Fruit fly (Drosophila melanogaster) whole organism, embryonic: ENCODE measurements around the gene Or94b.

Experiments
- Ada2b ChIP-seq: fragments of 200-800 bp; sonication (Bioruptor generic); IDR thresholded peaks from 2 replicates; pipeline ENCODE4 v1.3.6; 2022; ENCODE audit warnings: missing biosample characterization, missing genetic modification characterization
- Atf6 ChIP-seq: fragments of 200-800 bp; sonication (Bioruptor generic); IDR thresholded peaks from 2 replicates; pipeline ENCODE4 v1.3.6; 2022; ENCODE audit warnings: missing biosample characterization, missing genetic modification characterization
- Blimp-1 ChIP-seq: fragments of 200-800 bp; sonication (Bioruptor generic); optimal IDR thresholded peaks from 3 replicates; lab custom pipeline; 2018; ENCODE audit warnings: missing biosample characterization, missing genetic modification characterization, mild to moderate bottlenecking, moderate library complexity, missing genetic modification reagents
- CG10209 ChIP-seq: fragments of 200-800 bp; sonication (Bioruptor generic); optimal IDR thresholded peaks from 3 replicates; lab custom pipeline; 2017; ENCODE audit warnings: missing biosample characterization, mild to moderate bottlenecking, missing genetic modification characterization, missing genetic modification reagents
- CG10366 ChIP-seq: fragments of 200-800 bp; sonication (Bioruptor generic); IDR thresholded peaks from 2 replicates; pipeline ENCODE4 v1.3.6; 2022; ENCODE audit warnings: missing biosample characterization, missing genetic modification characterization
- CG11398 ChIP-seq: fragments of 200-800 bp; sonication (Bioruptor generic); optimal IDR thresholded peaks from 2 replicates; lab custom pipeline; 2016; ENCODE audit warnings: missing biosample characterization, missing genetic modification characterization
- CG11456 ChIP-seq: fragments of 200-800 bp; sonication (Bioruptor generic); IDR thresholded peaks from 3 replicates; pipeline ENCODE4 v1.3.6; 2022; ENCODE audit warnings: missing biosample characterization, missing genetic modification characterization
- CG12155 ChIP-seq: fragments of 200-800 bp; sonication (Bioruptor generic); optimal IDR thresholded peaks from 3 replicates; lab custom pipeline; 2016; ENCODE audit warnings: missing biosample characterization, missing genetic modification characterization
- CG12236 ChIP-seq: fragments of 200-800 bp; sonication (Bioruptor generic); optimal IDR thresholded peaks from 2 replicates; lab custom pipeline; 2016; ENCODE audit warnings: missing biosample characterization, missing genetic modification characterization
- CG13624 ChIP-seq: fragments of 200-800 bp; sonication (Bioruptor generic); optimal IDR thresholded peaks from 2 replicates; lab custom pipeline; 2016; ENCODE audit warnings: missing biosample characterization, missing genetic modification characterization
- CG15269 ChIP-seq: fragments of 200-800 bp; sonication (Bioruptor generic); optimal IDR thresholded peaks from 2 replicates; lab custom pipeline; 2018; ENCODE audit warnings: missing biosample characterization, mild to moderate bottlenecking, missing genetic modification characterization, moderate library complexity
- CG17612 ChIP-seq: fragments of 200-800 bp; sonication (Bioruptor generic); IDR thresholded peaks from 2 replicates; pipeline ENCODE4 v1.3.6; 2022; ENCODE audit warnings: missing biosample characterization, missing genetic modification characterization
- CG18262 ChIP-seq: fragments of 200-800 bp; optimal IDR thresholded peaks from 3 replicates; lab custom pipeline; 2019; ENCODE audit warnings: missing biosample characterization, mild to moderate bottlenecking, missing genetic modification characterization, moderate library complexity
- CG31365 ChIP-seq: fragments of 200-800 bp; sonication (Bioruptor generic); optimal IDR thresholded peaks from 2 replicates; lab custom pipeline; 2018; ENCODE audit warnings: missing biosample characterization, mild to moderate bottlenecking, missing genetic modification characterization
- CG4282 ChIP-seq: fragments of 200-800 bp; sonication (Bioruptor generic); optimal IDR thresholded peaks from 2 replicates; lab custom pipeline; 2016; ENCODE audit warnings: missing biosample characterization, missing genetic modification characterization
- CG4328 ChIP-seq: fragments of 200-800 bp; sonication (Bioruptor generic); optimal IDR thresholded peaks from 3 replicates; lab custom pipeline; 2017; ENCODE audit warnings: missing biosample characterization, missing genetic modification reagents, missing genetic modification characterization
- CG4404 ChIP-seq: fragments of 200-800 bp; sonication (Bioruptor generic); IDR thresholded peaks from 2 replicates; pipeline ENCODE4 v1.3.6; 2022; ENCODE audit warnings: missing biosample characterization, missing genetic modification characterization
- CG4854 ChIP-seq: fragments of 200-800 bp; sonication (Bioruptor generic); optimal IDR thresholded peaks from 2 replicates; lab custom pipeline; 2016; ENCODE audit warnings: missing biosample characterization, missing genetic modification characterization, inconsistent platforms
- CG6813 ChIP-seq: fragments of 200-800 bp; sonication (Bioruptor generic); optimal IDR thresholded peaks from 2 replicates; lab custom pipeline; 2017; ENCODE audit warnings: missing biosample characterization, missing genetic modification characterization, mild to moderate bottlenecking, moderate library complexity, missing genetic modification reagents
- CG7786 ChIP-seq: fragments of 200-800 bp; sonication (Bioruptor generic); optimal IDR thresholded peaks from 2 replicates; lab custom pipeline; 2016; ENCODE audit warnings: missing biosample characterization, missing genetic modification characterization
- CG8281 ChIP-seq: fragments of 200-800 bp; sonication (Bioruptor generic); optimal IDR thresholded peaks from 2 replicates; lab custom pipeline; 2018; ENCODE audit warnings: missing biosample characterization, mild to moderate bottlenecking, missing genetic modification characterization, moderate library complexity
- CG8765 ChIP-seq: fragments of 200-800 bp; sonication (Bioruptor generic); IDR thresholded peaks from 2 replicates; pipeline ENCODE4 v1.3.6; 2022; ENCODE audit warnings: missing biosample characterization, missing genetic modification characterization
- Dek ChIP-seq: fragments of 200-800 bp; sonication (Bioruptor generic); optimal IDR thresholded peaks from 3 replicates; lab custom pipeline; 2019; ENCODE audit warnings: missing biosample characterization, mild to moderate bottlenecking, missing genetic modification characterization, moderate library complexity
- MESR4 ChIP-seq: fragments of 200-800 bp; sonication (Bioruptor generic); optimal IDR thresholded peaks from 2 replicates; lab custom pipeline; 2018; ENCODE audit warnings: missing biosample characterization, mild to moderate bottlenecking, missing genetic modification characterization, moderate library complexity
- Scr ChIP-seq: fragments of 200-800 bp; sonication (Bioruptor generic); IDR thresholded peaks from 2 replicates; pipeline ENCODE4 v1.3.6; 2022; ENCODE audit warnings: missing biosample characterization, missing genetic modification characterization; ENCODE audit not compliant: partially characterized antibody
- Sox102F ChIP-seq: fragments of 200-800 bp; sonication (Bioruptor generic); optimal IDR thresholded peaks from 2 replicates; lab custom pipeline; 2018; ENCODE audit warnings: missing biosample characterization, mild to moderate bottlenecking, missing genetic modification characterization, moderate library complexity
- Ssrp ChIP-seq: fragments of 200-800 bp; sonication (Bioruptor generic); optimal IDR thresholded peaks from 2 replicates; lab custom pipeline; 2018; ENCODE audit warnings: missing biosample characterization, mild to moderate bottlenecking, missing genetic modification characterization, moderate library complexity
- Tbp ChIP-seq: fragments of >200 bp; optimal IDR thresholded peaks from 2 replicates; lab custom pipeline; 2018; ENCODE audit warnings: missing biosample characterization, missing genetic modification characterization
- bcd ChIP-seq: fragments of 200-800 bp; sonication (Bioruptor generic); optimal IDR thresholded peaks from 2 replicates; lab custom pipeline; 2017; ENCODE audit warnings: missing biosample characterization, mild to moderate bottlenecking, missing genetic modification characterization
- bowl ChIP-seq: fragments of 200-800 bp; sonication (Bioruptor generic); IDR thresholded peaks from 2 replicates; pipeline ENCODE4 v1.3.6; 2022; ENCODE audit warnings: missing biosample characterization, missing genetic modification characterization
- caup ChIP-seq: fragments of 200-800 bp; sonication (Bioruptor generic); optimal IDR thresholded peaks from 3 replicates; lab custom pipeline; 2017; ENCODE audit warnings: missing biosample characterization, mild to moderate bottlenecking, missing genetic modification characterization, moderate library complexity; ENCODE audit not compliant: severe bottlenecking
- cg ChIP-seq: fragments of 200-800 bp; sonication (Bioruptor generic); optimal IDR thresholded peaks from 3 replicates; lab custom pipeline; 2019; ENCODE audit warnings: missing biosample characterization, mild to moderate bottlenecking, missing genetic modification characterization, moderate library complexity
- da ChIP-seq: fragments of 200-800 bp; sonication (Bioruptor generic); optimal IDR thresholded peaks from 2 replicates; lab custom pipeline; 2016; ENCODE audit warnings: missing biosample characterization, missing genetic modification characterization
- dpn ChIP-seq, 2 experiments: fragments of 200-800 bp; sonication (Bioruptor generic); optimal IDR thresholded peaks; 3 replicates each; lab custom pipeline; 2016; ENCODE audit warnings: missing biosample characterization in 2 of 2, missing genetic modification characterization in 2 of 2
- ewg ChIP-seq: fragments of 200-800 bp; sonication (Bioruptor generic); optimal IDR thresholded peaks from 3 replicates; lab custom pipeline; 2017; ENCODE audit warnings: mild to moderate bottlenecking, missing biosample characterization, missing genetic modification reagents, missing genetic modification characterization
- grn ChIP-seq: fragments of 200-800 bp; sonication (Bioruptor generic); optimal IDR thresholded peaks from 3 replicates; lab custom pipeline; 2017; ENCODE audit warnings: missing biosample characterization, missing genetic modification characterization
- hth ChIP-seq: fragments of >200 bp; optimal IDR thresholded peaks from 2 replicates; lab custom pipeline; 2017; ENCODE audit warnings: inconsistent platforms
- klu ChIP-seq: fragments of 200-800 bp; sonication (Bioruptor generic); IDR thresholded peaks from 2 replicates; pipeline ENCODE4 v1.3.6; 2022; ENCODE audit warnings: missing biosample characterization, missing genetic modification characterization
- lab ChIP-seq: fragments of 200-800 bp; sonication (Bioruptor generic); optimal IDR thresholded peaks from 3 replicates; lab custom pipeline; 2017; ENCODE audit warnings: missing biosample characterization, missing genetic modification characterization, mild to moderate bottlenecking, moderate library complexity, missing genetic modification reagents
- mirr ChIP-seq: fragments of 200-800 bp; sonication (Bioruptor generic); optimal IDR thresholded peaks from 3 replicates; lab custom pipeline; 2018; ENCODE audit warnings: missing biosample characterization, mild to moderate bottlenecking, missing genetic modification characterization
- mld ChIP-seq: fragments of 200-800 bp; sonication (Bioruptor generic); IDR thresholded peaks from 3 replicates; pipeline ENCODE4 v1.3.6; 2022; ENCODE audit warnings: missing biosample characterization, missing genetic modification characterization; ENCODE audit not compliant: partially characterized antibody
- pho ChIP-seq: fragments of 200-800 bp; sonication (Bioruptor generic); optimal IDR thresholded peaks from 2 replicates; lab custom pipeline; 2016; ENCODE audit warnings: missing biosample characterization, missing genetic modification characterization
- pum ChIP-seq: fragments of 200-800 bp; sonication (Bioruptor generic); optimal IDR thresholded peaks from 2 replicates; lab custom pipeline; 2016; ENCODE audit warnings: missing biosample characterization, missing genetic modification characterization
- rib ChIP-seq: fragments of 200-800 bp; sonication (Bioruptor generic); IDR thresholded peaks from 2 replicates; pipeline ENCODE4 v1.3.6; 2022; ENCODE audit warnings: missing biosample characterization, missing genetic modification characterization
- sens ChIP-seq: fragments of 200-800 bp; sonication (Bioruptor generic); peaks from one replicate; lab custom pipeline; 2016; ENCODE audit warnings: missing biosample characterization, missing genetic modification characterization
- sna ChIP-seq: fragments of 200-800 bp; sonication (Bioruptor generic); IDR thresholded peaks from 2 replicates; pipeline ENCODE4 v1.3.6; 2022; ENCODE audit warnings: missing biosample characterization, missing genetic modification characterization; ENCODE audit not compliant: partially characterized antibody
- sr ChIP-seq: fragments of 200-800 bp; sonication (Bioruptor generic); IDR thresholded peaks from 3 replicates; pipeline ENCODE4 v1.3.6; 2022; ENCODE audit warnings: missing biosample characterization, missing genetic modification characterization
- stwl ChIP-seq: fragments of 200-800 bp; sonication (Bioruptor generic); optimal IDR thresholded peaks from 3 replicates; lab custom pipeline; 2018; ENCODE audit warnings: missing biosample characterization, mild to moderate bottlenecking, missing genetic modification characterization, moderate library complexity
- ttk ChIP-seq: fragments of 200-800 bp; sonication (Bioruptor generic); IDR thresholded peaks from 2 replicates; pipeline ENCODE4 v2.1.2; 2022; ENCODE audit warnings: missing biosample characterization, missing genetic modification characterization
- unpg ChIP-seq: fragments of 200-800 bp; sonication (Bioruptor generic); optimal IDR thresholded peaks from 3 replicates; lab custom pipeline; 2018; ENCODE audit warnings: missing biosample characterization, mild to moderate bottlenecking, missing genetic modification characterization, moderate library complexity
- wdn ChIP-seq: fragments of 200-800 bp; sonication (Bioruptor generic); IDR thresholded peaks from 2 replicates; pipeline ENCODE4 v1.3.6; 2022; ENCODE audit warnings: missing biosample characterization, missing genetic modification characterization
- zfh2 ChIP-seq: fragments of 200-800 bp; sonication (Bioruptor generic); optimal IDR thresholded peaks from 2 replicates; lab custom pipeline; 2016; ENCODE audit warnings: missing biosample characterization, missing genetic modification characterization

Gene Or94b

DNA sequence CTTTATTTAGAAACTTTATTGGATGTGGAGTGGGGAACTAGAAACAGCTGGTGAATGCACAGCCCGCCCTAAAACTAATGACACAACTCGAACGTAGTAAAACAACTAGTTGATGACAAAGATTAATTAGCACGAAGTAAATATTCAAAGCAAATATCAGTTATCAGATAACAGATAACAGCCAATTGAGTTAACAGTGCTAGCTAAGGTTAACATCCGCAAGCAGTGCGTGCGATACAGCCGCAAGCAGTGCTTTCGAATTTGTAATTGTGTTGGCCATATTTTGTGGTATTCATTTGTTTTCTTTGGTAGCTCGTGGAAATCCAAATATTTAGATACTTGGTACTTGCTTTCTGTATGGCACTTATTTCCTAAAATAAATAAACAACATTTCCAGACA, 24.4 kb downstream of the Or94b start (continued):
- TF ChIP-seq da (no peak), CG12155 (GFP tag; lab: Kevin White, UChicago) (no peak), stwl (peak; percentile 6), mld (no peak), CG12236 (GFP tag; lab: Kevin White, UChicago) (no peak), CG18262 (tag; lab: Kevin White, UChicago) (no peak), CG4328 (GFP tag; lab: Kevin White, UChicago) (no peak), CG10209 (no peak), CG10366 (no peak), dpn (GFP tag; optimal IDR thresholded peaks at IDR 0.05; lab: Kevin White, UChicago) (no peak), Scr (no peak), CG17612 (GFP tag; lab: Robert Waterston, UW) (no peak), CG13624 (GFP tag; lab: Kevin White, UChicago) (no peak), CG15269 (tag; lab: Kevin White, UChicago) (peak; percentile 32), CG11398 (GFP tag; lab: Kevin White, UChicago) (no peak), cg (GFP tag; lab: Kevin White, UChicago) (no peak), Ssrp (tag; lab: Kevin White, UChicago) (no peak), pum (no peak), CG4854 (GFP tag; lab: Kevin White, UChicago) (no peak), pho (GFP tag; lab: Kevin White, UChicago) (no peak), bcd (GFP tag; lab: Kevin White, UChicago) (no peak), lab (no peak), CG7786 (GFP tag; lab: Kevin White, UChicago) (no peak), zfh2 (GFP tag; lab: Kevin White, UChicago) (no peak), Atf6 (GFP tag; lab: Robert Waterston, UW) (no peak), CG31365 (tag; lab: Kevin White, UChicago) (peak; percentile 84), sens (GFP tag; lab: Kevin White, UChicago) (peak; percentile 72), sna (GFP tag; lab: Robert Waterston, UW) (no peak), caup (GFP tag; lab: Kevin White, UChicago) (no peak), ewg (GFP tag; lab: Kevin White, UChicago) (no peak), Tbp (GFP tag; lab: Kevin White, UChicago) (no peak), bowl (GFP tag; lab: Robert Waterston, UW) (no peak), Dek (tag; lab: Kevin White, UChicago) (no peak), MESR4 (GFP tag; lab: Kevin White, UChicago) (no peak), sr (no peak), ttk (GFP tag; lab: Robert Waterston, UW) (no peak), unpg (GFP tag; lab: Kevin White, UChicago) (peak; percentile 29), Sox102F (no peak), hth (lab: Kevin White, UChicago) (no peak), CG11456 (GFP tag; lab: Robert Waterston, UW) (no peak), Ada2b (no peak), CG4404 (GFP tag; lab: Robert Waterston, UW) (no peak), mirr (GFP tag; lab: Kevin White, UChicago) (peak; percentile 35), grn (peak; percentile 56), klu (GFP tag; lab: Robert Waterston, UW) (no peak), CG8281 (tag; lab: Kevin White, UChicago) (no peak), CG6813 (no peak), rib (GFP tag; lab: Robert Waterston, UW) (no peak), CG8765 (GFP tag; lab: Robert Waterston, UW) (no peak), CG4282 (GFP tag; lab: Kevin White, UChicago) (no peak), wdn (GFP tag; lab: Robert Waterston, UW) (no peak), Blimp-1 (no peak)
